Fruit fly (Drosophila melanogaster) whole organism, embryonic: ENCODE results near the gene zen.

Experiments used
- Atf6 ChIP-seq: fragments of 200-800 bp; sonication (Bioruptor generic); IDR thresholded peaks from 2 replicates; pipeline ENCODE4 v1.3.6; 2022; ENCODE audit warnings: missing biosample characterization, missing genetic modification characterization
- CG10209 ChIP-seq: fragments of 200-800 bp; sonication (Bioruptor generic); optimal IDR thresholded peaks from 3 replicates; lab custom pipeline; 2017; ENCODE audit warnings: missing biosample characterization, mild to moderate bottlenecking, missing genetic modification characterization, missing genetic modification reagents
- CG11085 ChIP-seq: fragments of 200-800 bp; sonication (Bioruptor generic); IDR thresholded peaks from 2 replicates; pipeline ENCODE4 v1.3.6; 2022; ENCODE audit warnings: missing biosample characterization, missing genetic modification characterization
- CG11560 ChIP-seq: fragments of 200-800 bp; sonication (Bioruptor generic); IDR thresholded peaks from 3 replicates; pipeline ENCODE4 v1.3.6; 2022; ENCODE audit warnings: missing biosample characterization, missing genetic modification characterization
- CG12942 ChIP-seq: fragments of 200-800 bp; sonication (Bioruptor generic); optimal IDR thresholded peaks from 3 replicates; lab custom pipeline; 2016; ENCODE audit warnings: missing biosample characterization, missing genetic modification characterization
- CG18476 ChIP-seq: fragments of 200-800 bp; sonication (Bioruptor generic); optimal IDR thresholded peaks from 2 replicates; lab custom pipeline; 2016; ENCODE audit warnings: missing biosample characterization, mild to moderate bottlenecking, missing genetic modification characterization
- CG18599 ChIP-seq: fragments of 200-800 bp; sonication (Bioruptor generic); optimal IDR thresholded peaks from 3 replicates; lab custom pipeline; 2017; ENCODE audit warnings: missing biosample characterization, missing genetic modification characterization, mild to moderate bottlenecking, moderate library complexity, missing genetic modification reagents
- CG18764 ChIP-seq: fragments of 200-800 bp; sonication (Bioruptor generic); optimal IDR thresholded peaks from 3 replicates; lab custom pipeline; 2016; ENCODE audit warnings: missing biosample characterization, missing genetic modification characterization
- CG2875 ChIP-seq: fragments of 200-800 bp; sonication (Bioruptor generic); optimal IDR thresholded peaks from 2 replicates; lab custom pipeline; 2017; ENCODE audit warnings: missing biosample characterization, mild to moderate bottlenecking, missing genetic modification characterization, missing genetic modification reagents
- CG31441 ChIP-seq: fragments of 200-800 bp; sonication (Bioruptor generic); IDR thresholded peaks from 2 replicates; pipeline ENCODE4 v1.3.6; 2022; ENCODE audit warnings: missing biosample characterization, missing genetic modification characterization
- CG34376 ChIP-seq: fragments of 200-800 bp; sonication (Bioruptor generic); optimal IDR thresholded peaks from 2 replicates; lab custom pipeline; 2018; ENCODE audit warnings: missing biosample characterization, mild to moderate bottlenecking, missing genetic modification characterization
- CG4328 ChIP-seq: fragments of 200-800 bp; sonication (Bioruptor generic); optimal IDR thresholded peaks from 3 replicates; lab custom pipeline; 2017; ENCODE audit warnings: missing biosample characterization, missing genetic modification reagents, missing genetic modification characterization
- CG4360 ChIP-seq: fragments of 200-800 bp; sonication (Bioruptor generic); IDR thresholded peaks from 2 replicates; pipeline ENCODE4 v1.3.6; 2022; ENCODE audit warnings: missing biosample characterization, missing genetic modification characterization
- CG6254 ChIP-seq: fragments of 200-800 bp; sonication (Bioruptor generic); optimal IDR thresholded peaks from 3 replicates; lab custom pipeline; 2017; ENCODE audit warnings: mild to moderate bottlenecking, missing biosample characterization, missing genetic modification reagents, missing genetic modification characterization
- CG8089 ChIP-seq: fragments of 200-800 bp; sonication (Bioruptor generic); optimal IDR thresholded peaks from 3 replicates; lab custom pipeline; 2016; ENCODE audit warnings: missing biosample characterization, missing genetic modification characterization
- CG9876 ChIP-seq: fragments of 200-800 bp; sonication (Bioruptor generic); optimal IDR thresholded peaks from 2 replicates; lab custom pipeline; 2016; ENCODE audit warnings: missing biosample characterization, missing genetic modification characterization
- Dbx ChIP-seq: fragments of 200-800 bp; sonication (Bioruptor generic); IDR thresholded peaks from 3 replicates; pipeline ENCODE4 v1.3.6; 2022; ENCODE audit warnings: missing biosample characterization, missing genetic modification characterization
- Ets97D ChIP-seq: fragments of 200-800 bp; sonication (Bioruptor generic); optimal IDR thresholded peaks from 3 replicates; lab custom pipeline; 2016; ENCODE audit warnings: missing biosample characterization, missing genetic modification characterization
- Fer2 ChIP-seq: fragments of 200-800 bp; sonication (Bioruptor generic); optimal IDR thresholded peaks from 2 replicates; lab custom pipeline; 2018; ENCODE audit warnings: missing biosample characterization, mild to moderate bottlenecking, missing genetic modification characterization, moderate library complexity
- Hmx ChIP-seq: fragments of 200-800 bp; sonication (Bioruptor generic); optimal IDR thresholded peaks from 2 replicates; lab custom pipeline; 2016; ENCODE audit warnings: missing biosample characterization, missing genetic modification characterization
- Hsf ChIP-seq: fragments of 200-800 bp; sonication (Bioruptor generic); optimal IDR thresholded peaks from 3 replicates; lab custom pipeline; 2016; ENCODE audit warnings: missing biosample characterization, missing genetic modification characterization
- Mrtf ChIP-seq: fragments of 200-800 bp; sonication (Bioruptor generic); IDR thresholded peaks from 3 replicates; pipeline ENCODE4 v1.3.6; 2022; ENCODE audit warnings: missing biosample characterization, missing genetic modification characterization
- NC2β ChIP-seq: fragments of 200-800 bp; sonication (Bioruptor generic); optimal IDR thresholded peaks from 2 replicates; lab custom pipeline; 2016; ENCODE audit warnings: missing biosample characterization, missing genetic modification characterization
- NFAT ChIP-seq: fragments of 200-800 bp; sonication (Bioruptor generic); IDR thresholded peaks from 2 replicates; pipeline ENCODE4 v1.3.6; 2022; ENCODE audit warnings: missing biosample characterization, missing genetic modification characterization
- Rx ChIP-seq: fragments of 200-800 bp; sonication (Bioruptor generic); IDR thresholded peaks from 2 replicates; pipeline ENCODE4 v1.3.6; 2022; ENCODE audit warnings: missing biosample characterization, missing genetic modification characterization
- ab ChIP-seq: fragments of 200-800 bp; sonication (Bioruptor generic); optimal IDR thresholded peaks from 2 replicates; lab custom pipeline; 2016; ENCODE audit warnings: missing biosample characterization, missing genetic modification characterization
- aop ChIP-seq: fragments of 200-800 bp; sonication (Bioruptor generic); IDR thresholded peaks from 2 replicates; pipeline ENCODE4 v1.3.6; 2022; ENCODE audit warnings: missing biosample characterization, missing genetic modification characterization
- cad ChIP-seq: fragments of >200 bp; optimal IDR thresholded peaks from 2 replicates; lab custom pipeline; 2017; ENCODE audit warnings: missing biosample characterization, missing genetic modification characterization
- caup ChIP-seq: fragments of 200-800 bp; sonication (Bioruptor generic); optimal IDR thresholded peaks from 3 replicates; lab custom pipeline; 2017; ENCODE audit warnings: missing biosample characterization, mild to moderate bottlenecking, missing genetic modification characterization, moderate library complexity; ENCODE audit not compliant: severe bottlenecking
- dan ChIP-seq: fragments of 200-800 bp; sonication (Bioruptor generic); IDR thresholded peaks from 2 replicates; pipeline ENCODE4 v1.3.6; 2022; ENCODE audit warnings: missing biosample characterization, missing genetic modification characterization
- danr ChIP-seq: fragments of 200-800 bp; sonication (Bioruptor generic); IDR thresholded peaks from 2 replicates; pipeline ENCODE4 v1.3.6; 2022; ENCODE audit warnings: missing biosample characterization, missing genetic modification characterization
- dm ChIP-seq: fragments of 200-800 bp; sonication (Bioruptor generic); optimal IDR thresholded peaks from 3 replicates; lab custom pipeline; 2016; ENCODE audit warnings: missing biosample characterization, missing genetic modification characterization
- esg ChIP-seq: fragments of 200-800 bp; sonication (Bioruptor generic); conservative IDR thresholded peaks from 2 replicates; pipeline ENCODE4 v1.3.6; 2022; ENCODE audit warnings: missing biosample characterization, missing genetic modification characterization
- exex ChIP-seq: fragments of 200-800 bp; sonication (Bioruptor generic); optimal IDR thresholded peaks from 4 replicates; lab custom pipeline; 2018; ENCODE audit warnings: missing biosample characterization, mild to moderate bottlenecking, missing genetic modification characterization, moderate library complexity
- eyg ChIP-seq: fragments of 200-800 bp; sonication (Bioruptor generic); optimal IDR thresholded peaks from 3 replicates; lab custom pipeline; 2016; ENCODE audit warnings: missing biosample characterization, missing genetic modification characterization
- klu ChIP-seq: fragments of 200-800 bp; sonication (Bioruptor generic); IDR thresholded peaks from 2 replicates; pipeline ENCODE4 v1.3.6; 2022; ENCODE audit warnings: missing biosample characterization, missing genetic modification characterization
- lilli ChIP-seq: fragments of 200-800 bp; sonication (Bioruptor generic); optimal IDR thresholded peaks from 3 replicates; lab custom pipeline; 2016; ENCODE audit warnings: missing biosample characterization, missing genetic modification characterization
- nerfin-2 ChIP-seq: fragments of 200-800 bp; sonication (Bioruptor generic); IDR thresholded peaks from 2 replicates; pipeline ENCODE4 v1.3.6; 2022; ENCODE audit warnings: missing biosample characterization, missing genetic modification characterization; ENCODE audit not compliant: partially characterized antibody
- pfk ChIP-seq: fragments of 200-800 bp; sonication (Bioruptor generic); optimal IDR thresholded peaks from 2 replicates; lab custom pipeline; 2018; ENCODE audit warnings: missing biosample characterization, mild to moderate bottlenecking, missing genetic modification characterization, moderate library complexity
- pros ChIP-seq: fragments of 200-800 bp; sonication (Bioruptor generic); optimal IDR thresholded peaks from 3 replicates; lab custom pipeline; 2019; ENCODE audit warnings: missing biosample characterization, mild to moderate bottlenecking, missing genetic modification characterization, moderate library complexity
- pzg ChIP-seq: fragments of 200-800 bp; sonication (Bioruptor generic); optimal IDR thresholded peaks from 3 replicates; lab custom pipeline; 2018; ENCODE audit warnings: missing biosample characterization, mild to moderate bottlenecking, missing genetic modification characterization, moderate library complexity
- ranshi ChIP-seq: fragments of 200-800 bp; sonication (Bioruptor generic); IDR thresholded peaks from 2 replicates; pipeline ENCODE4 v1.3.6; 2022; ENCODE audit warnings: missing biosample characterization, missing genetic modification characterization
- seq ChIP-seq: fragments of 200-800 bp; sonication (Bioruptor generic); IDR thresholded peaks from 2 replicates; pipeline ENCODE4 v1.3.6; 2022; ENCODE audit warnings: missing biosample characterization, missing genetic modification characterization
- shn ChIP-seq: fragments of 200-800 bp; sonication (Bioruptor generic); optimal IDR thresholded peaks from 3 replicates; lab custom pipeline; 2016; ENCODE audit warnings: missing biosample characterization, missing genetic modification characterization
- sisA ChIP-seq: fragments of 200-800 bp; sonication (Bioruptor generic); IDR thresholded peaks from 2 replicates; pipeline ENCODE4 v1.3.6; 2022; ENCODE audit warnings: missing biosample characterization, missing genetic modification characterization
- toy ChIP-seq: fragments of 200-800 bp; sonication (Bioruptor generic); IDR thresholded peaks from 2 replicates; pipeline ENCODE4 v1.3.6; 2022; ENCODE audit warnings: missing biosample characterization, missing genetic modification characterization
- tx ChIP-seq: fragments of 200-800 bp; sonication (Bioruptor generic); optimal IDR thresholded peaks from 2 replicates; lab custom pipeline; 2016; ENCODE audit warnings: missing biosample characterization, missing genetic modification characterization
- vvl ChIP-seq: fragments of 200-800 bp; sonication (Bioruptor generic); IDR thresholded peaks from 2 replicates; pipeline ENCODE4 v1.3.6; 2022; ENCODE audit warnings: missing biosample characterization, missing genetic modification characterization
- wek ChIP-seq: fragments of 200-800 bp; sonication (Bioruptor generic); optimal IDR thresholded peaks from 3 replicates; lab custom pipeline; 2018; ENCODE audit warnings: missing biosample characterization, mild to moderate bottlenecking, missing genetic modification characterization, moderate library complexity

zen gene

DNA sequence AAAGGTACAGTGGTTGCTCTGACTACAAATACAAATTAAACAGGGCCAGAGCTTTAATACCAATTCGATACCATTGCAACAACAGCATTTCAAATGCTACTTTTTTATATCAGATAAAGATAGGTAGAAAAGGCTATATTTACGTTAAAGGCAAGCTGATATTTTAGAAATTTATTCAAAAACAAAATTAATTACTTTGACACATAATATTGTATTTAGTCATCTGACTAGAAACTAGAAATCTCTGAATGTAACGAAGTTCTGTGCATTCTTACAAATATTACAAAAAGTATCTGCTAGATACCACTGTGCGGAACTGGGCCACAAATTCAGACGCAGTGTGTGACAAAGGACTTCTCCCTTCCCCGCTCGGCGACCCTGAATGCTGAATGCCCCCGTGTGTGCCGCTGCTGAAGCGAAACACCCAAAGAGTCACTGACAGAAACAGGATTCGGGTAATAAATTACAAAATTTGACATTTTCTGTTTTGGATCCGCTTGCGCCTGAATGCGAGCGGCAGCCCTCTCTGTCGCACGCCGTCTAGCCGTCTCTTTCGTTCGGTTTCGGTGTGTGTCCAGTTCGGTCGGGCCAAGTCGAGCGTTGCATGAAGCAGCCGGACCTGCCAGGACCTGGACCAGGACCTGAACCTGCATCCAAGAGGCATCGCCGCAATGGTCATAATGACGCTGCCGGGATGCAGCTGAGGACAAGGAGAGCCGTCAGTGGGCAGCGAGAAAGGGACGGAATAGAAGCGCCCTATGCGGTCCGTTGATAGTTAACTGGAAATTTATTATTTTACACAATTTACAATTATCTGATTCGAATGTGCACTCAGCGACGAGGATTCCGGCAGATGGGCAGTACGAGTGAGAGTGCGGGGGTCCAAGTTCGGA is 7.0 kb upstream of the zen start (continued):
- TF ChIP-seq CG31441 (GFP tag; lab: Robert Waterston, UW) (peak; percentile 66), Atf6 (GFP tag; lab: Robert Waterston, UW) (no peak), CG10209 (GFP tag; lab: Kevin White, UChicago) (no peak), esg (0 out of 2 replicates have a peak, but pooled peaks have one; percentile 16), wek (GFP tag; lab: Kevin White, UChicago) (no peak), cad (GFP tag; lab: Kevin White, UChicago) (peak; percentile 85), Ets97D (GFP tag; lab: Kevin White, UChicago) (no peak), CG18476 (GFP tag; lab: Kevin White, UChicago) (no peak), CG8089 (GFP tag; lab: Kevin White, UChicago) (no peak), shn (GFP tag; lab: Kevin White, UChicago) (no peak), CG34376 (GFP tag; lab: Kevin White, UChicago) (no peak), CG11085 (GFP tag; lab: Robert Waterston, UW) (no peak), Fer2 (tag; lab: Kevin White, UChicago) (no peak), eyg (no peak), toy (GFP tag; lab: Robert Waterston, UW) (no peak), seq (no peak), Rx (GFP tag; lab: Robert Waterston, UW) (no peak), lilli (GFP tag; lab: Kevin White, UChicago) (peak; percentile 32), dm (GFP tag; lab: Kevin White, UChicago) (no peak), vvl (no peak), CG18599 (GFP tag; lab: Kevin White, UChicago) (peak; percentile 75), CG2875 (GFP tag; lab: Kevin White, UChicago) (no peak), Hsf (GFP tag; lab: Kevin White, UChicago) (peak; percentile 14)

DNA sequence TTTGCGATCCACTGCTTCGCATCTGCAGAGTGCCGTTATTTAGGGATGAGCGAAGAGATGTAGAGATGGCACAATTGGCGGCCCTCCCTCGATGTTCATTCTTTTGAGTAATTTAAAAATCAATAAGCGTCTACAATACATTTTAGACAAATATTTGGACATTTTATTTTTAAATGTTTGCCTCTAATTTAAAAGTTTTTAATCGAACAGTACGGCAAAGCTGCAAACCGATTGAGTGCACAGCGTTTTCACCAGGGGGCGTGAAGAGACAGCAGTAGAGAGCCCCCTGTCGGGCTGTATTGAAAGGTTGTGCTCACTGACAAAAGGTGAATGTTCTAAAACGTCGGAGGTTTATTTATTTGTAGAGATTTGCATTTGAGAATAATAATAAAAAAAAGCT is 5.4 kb upstream of the zen start, which contains the start of gene bcd:
bcd (minus strand) TSS at position 48 of the 400 bp plus-strand sequence.
- TF ChIP-seq aop (GFP tag; lab: Robert Waterston, UW) = 0 out of 2 replicates have a peak, but pooled peaks have one; percentile 29
- TF ChIP-seq ab (GFP tag; lab: Kevin White, UChicago) = peak; percentile 25
- peak; percentile 60 for TF ChIP-seq caup (GFP tag; lab: Kevin White, UChicago)
- TF ChIP-seq klu (GFP tag; lab: Robert Waterston, UW) = peak; percentile 59; the same call in 1 of the 2 replicates
- TF ChIP-seq Mrtf = peak; percentile 81
- TF ChIP-seq CG9876 (GFP tag; lab: Kevin White, UChicago) = peak; percentile 74
- TF ChIP-seq NC2β (GFP tag; lab: Kevin White, UChicago) = peak; percentile 76
- no peak for TF ChIP-seq Hmx (GFP tag; lab: Kevin White, UChicago)
- peak; percentile 53; the same call in 2 of the 3 replicates for TF ChIP-seq CG11560 (tag; lab: Robert Waterston, UW)
- TF ChIP-seq nerfin-2 (GFP tag; lab: Robert Waterston, UW) = no peak
- TF ChIP-seq NFAT (GFP tag; lab: Robert Waterston, UW) = peak; percentile 86
- TF ChIP-seq CG4360 (GFP tag; lab: Robert Waterston, UW) = peak; percentile 65
- peak; percentile 45 for TF ChIP-seq Fer2 (tag; lab: Kevin White, UChicago)
- TF ChIP-seq Dbx (GFP tag; lab: Robert Waterston, UW) = peak; percentile 76
- TF ChIP-seq CG18764 (GFP tag; lab: Kevin White, UChicago) = peak; percentile 66
- TF ChIP-seq pzg (GFP tag; lab: Kevin White, UChicago) = peak; percentile 28
- TF ChIP-seq tx (GFP tag; lab: Kevin White, UChicago) = peak; percentile 73
- TF ChIP-seq dan (GFP tag; lab: Robert Waterston, UW) = peak; percentile 45; the same call in 1 of the 2 replicates
- TF ChIP-seq CG6254 (GFP tag; lab: Kevin White, UChicago) = no peak
- TF ChIP-seq ranshi (GFP tag; lab: Robert Waterston, UW) = peak; percentile 73
- TF ChIP-seq CG4328 (GFP tag; lab: Kevin White, UChicago) = peak; percentile 10
- TF ChIP-seq sisA = peak; percentile 80
- TF ChIP-seq pfk (GFP tag; lab: Kevin White, UChicago) = no peak
- TF ChIP-seq exex = no peak
- TF ChIP-seq pros (GFP tag; lab: Kevin White, UChicago) = no peak
- peak; percentile 34; the same call in 1 of the 2 replicates for TF ChIP-seq danr (GFP tag; lab: Robert Waterston, UW)
- TF ChIP-seq CG12942 (GFP tag; lab: Kevin White, UChicago) = peak; percentile 64
